Fruit fly (Drosophila melanogaster): ENCODE results near the gene CG43844.

Gene CG43844

DNA sequence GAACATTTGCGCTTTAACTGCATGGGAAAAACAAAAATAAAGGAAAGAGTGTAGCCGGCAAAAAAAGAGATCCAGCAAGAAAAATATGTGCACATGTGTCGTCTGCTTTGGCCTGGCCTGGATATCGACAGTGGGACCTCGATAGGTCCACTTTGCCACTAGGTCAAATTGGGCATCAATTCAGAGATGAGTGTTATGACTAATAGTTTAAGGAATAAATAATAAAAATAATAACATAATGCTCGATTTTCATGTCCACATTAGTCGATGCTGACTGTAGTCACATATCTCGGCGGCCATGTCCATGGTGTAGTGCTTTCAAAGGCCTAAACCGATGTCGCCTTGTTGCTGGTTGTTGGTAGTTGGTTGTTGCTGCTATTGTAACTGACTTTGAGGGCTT is 8.2 kb downstream of the CG43844 start (continued):
- TF ChIP-seq achi (GFP tag; optimal IDR thresholded peaks at IDR 0.05) (peak; percentile 95), salr (GFP tag; optimal IDR thresholded peaks at IDR 0.05) (peak; percentile 93), svp (GFP tag) (peak; percentile 94), lz (GFP tag; optimal IDR thresholded peaks at IDR 0.05) (peak; percentile 90), CG11762 (GFP tag; optimal IDR thresholded peaks at IDR 0.05; ENCODE audit: insufficient read depth) (peak; percentile 90), CG8319 (GFP tag; optimal IDR thresholded peaks at IDR 0.05) (peak; percentile 82), Sox15 (GFP tag; optimal IDR thresholded peaks at IDR 0.05) (peak; percentile 81), Eip78C (GFP tag) (peak; percentile 98), esn (GFP tag; optimal IDR thresholded peaks at IDR 0.05) (peak; percentile 91), Smox (GFP tag; optimal IDR thresholded peaks at IDR 0.05) (peak; percentile 87), Lpt (GFP tag; optimal IDR thresholded peaks at IDR 0.05) (peak; percentile 93), Eip93F (GFP tag; optimal IDR thresholded peaks at IDR 0.05) (peak; percentile 80), Hr38 (GFP tag; optimal IDR thresholded peaks at IDR 0.05) (peak; percentile 6), Eip75B (GFP tag; optimal IDR thresholded peaks at IDR 0.05) (peak; percentile 95), cyc (GFP tag; optimal IDR thresholded peaks at IDR 0.05) (peak; percentile 85), spab (GFP tag; optimal IDR thresholded peaks at IDR 0.05) (peak; percentile 95), Sox14 (GFP tag; optimal IDR thresholded peaks at IDR 0.05) (peak; percentile 95), CG6854 (GFP tag; optimal IDR thresholded peaks at IDR 0.05) (peak; percentile 80), CG6792 (GFP tag; optimal IDR thresholded peaks at IDR 0.05) (peak; percentile 93), Hr4 (GFP tag; optimal IDR thresholded peaks at IDR 0.05) (peak; percentile 94), net (GFP tag; optimal IDR thresholded peaks at IDR 0.05) (peak; percentile 92)

DNA sequence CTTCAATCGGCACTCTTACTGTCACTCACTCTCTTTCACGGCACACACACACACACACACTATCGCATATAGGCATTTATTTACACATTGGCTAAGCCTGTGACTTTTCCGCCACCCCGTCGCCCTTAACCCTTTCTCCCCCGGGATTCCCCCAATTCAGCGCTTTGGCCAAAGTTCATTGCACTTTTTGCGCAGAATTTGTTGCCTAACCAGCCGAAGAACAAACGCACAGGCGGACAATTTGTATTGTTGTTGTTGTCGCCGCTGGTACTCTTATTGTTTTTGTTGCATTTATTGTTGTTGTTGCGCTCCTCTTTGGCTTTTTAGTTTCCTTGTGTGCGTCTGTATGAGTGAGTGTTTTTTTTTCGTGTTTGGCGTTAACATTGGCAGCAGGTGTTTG is 9.4 kb downstream of the CG43844 start:
- no peak for TF ChIP-seq Hr38 (GFP tag; optimal IDR thresholded peaks at IDR 0.05)
- TF ChIP-seq Eip93F (GFP tag; optimal IDR thresholded peaks at IDR 0.05): no peak
- TF ChIP-seq net (GFP tag; optimal IDR thresholded peaks at IDR 0.05): no peak
- TF ChIP-seq CG34406 (GFP tag; optimal IDR thresholded peaks at IDR 0.05): no peak
- TF ChIP-seq lz (GFP tag; optimal IDR thresholded peaks at IDR 0.05): no peak
- TF ChIP-seq CG6163 (GFP tag; IDR thresholded peaks at IDR 0.05): no peak
- no peak for TF ChIP-seq CG9139 (GFP tag; optimal IDR thresholded peaks at IDR 0.05)
- TF ChIP-seq Smox (GFP tag; optimal IDR thresholded peaks at IDR 0.05): no peak
- TF ChIP-seq CG3032 (tag; optimal IDR thresholded peaks at IDR 0.05): no peak
- TF ChIP-seq CG6276 (GFP tag; optimal IDR thresholded peaks at IDR 0.05): no peak
- no peak for TF ChIP-seq Gug (GFP tag; IDR thresholded peaks at IDR 0.05)
- TF ChIP-seq dac (GFP tag; optimal IDR thresholded peaks at IDR 0.05): no peak
- TF ChIP-seq Ets21C (GFP tag; optimal IDR thresholded peaks at IDR 0.05): no peak
- TF ChIP-seq Hr4 (GFP tag; optimal IDR thresholded peaks at IDR 0.05): no peak
- TF ChIP-seq CG11762 (GFP tag; optimal IDR thresholded peaks at IDR 0.05; ENCODE audit: insufficient read depth): no peak
- TF ChIP-seq CG15336 (GFP tag; IDR thresholded peaks at IDR 0.05): no peak
- TF ChIP-seq CG6792 (GFP tag; optimal IDR thresholded peaks at IDR 0.05): no peak
- no peak for TF ChIP-seq CG8119 (GFP tag; IDR thresholded peaks at IDR 0.05)

DNA sequence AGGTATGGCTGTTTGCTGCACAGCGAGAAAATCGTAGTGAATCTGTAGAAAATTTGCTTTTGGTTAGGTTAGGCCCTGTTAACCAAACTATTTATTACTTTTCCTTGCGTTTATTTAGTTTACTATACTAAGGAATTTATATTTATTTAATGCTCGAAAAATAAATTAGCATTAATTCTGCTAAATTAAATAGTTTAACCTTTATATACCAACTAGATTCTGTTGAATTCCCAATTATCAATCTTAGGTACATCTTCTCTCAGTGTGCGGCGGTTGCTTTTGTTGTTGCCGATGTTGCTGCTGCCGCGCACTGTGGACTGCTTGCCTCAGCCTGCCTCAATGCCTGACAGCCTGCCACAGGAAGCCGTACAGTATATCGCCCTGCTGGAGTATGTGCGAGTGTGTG is 9.8 kb downstream of the CG43844 start:
- TF ChIP-seq lz (GFP tag; optimal IDR thresholded peaks at IDR 0.05) (peak; percentile 56), Ets21C (GFP tag; optimal IDR thresholded peaks at IDR 0.05) (no peak), CG15336 (GFP tag; IDR thresholded peaks at IDR 0.05) (peak; percentile 61), CG8119 (GFP tag; IDR thresholded peaks at IDR 0.05) (peak; percentile 69; the same call in 2 of the 3 replicates), CG34406 (GFP tag; optimal IDR thresholded peaks at IDR 0.05) (peak; percentile 40), OdsH (GFP tag; optimal IDR thresholded peaks at IDR 0.05) (peak; percentile 68), achi (GFP tag; optimal IDR thresholded peaks at IDR 0.05) (peak; percentile 61), CG10631 (GFP tag; optimal IDR thresholded peaks at IDR 0.05) (peak; percentile 71), Eip93F (GFP tag; optimal IDR thresholded peaks at IDR 0.05) (no peak), CG9139 (GFP tag; optimal IDR thresholded peaks at IDR 0.05) (peak; percentile 31), Hr38 (GFP tag; optimal IDR thresholded peaks at IDR 0.05) (no peak), pdm3 (GFP tag; optimal IDR thresholded peaks at IDR 0.05) (peak; percentile 52), CG6808 (GFP tag; optimal IDR thresholded peaks at IDR 0.05) (peak; percentile 87), CG7368 (GFP tag; optimal IDR thresholded peaks at IDR 0.05) (peak; percentile 45), CG3032 (tag; optimal IDR thresholded peaks at IDR 0.05) (peak; percentile 88), CG11762 (GFP tag; optimal IDR thresholded peaks at IDR 0.05; ENCODE audit: insufficient read depth) (peak; percentile 51), Hr4 (GFP tag; optimal IDR thresholded peaks at IDR 0.05) (peak; percentile 54), dsx (GFP tag; optimal IDR thresholded peaks at IDR 0.05; ENCODE audit: poor library complexity, severe bottlenecking) (peak; percentile 80), Ets96B (tag; optimal IDR thresholded peaks at IDR 0.05) (peak; percentile 76), Gug (GFP tag; IDR thresholded peaks at IDR 0.05) (peak; percentile 60), eg (GFP tag; IDR thresholded peaks at IDR 0.05) (peak; percentile 34; the same call in 1 of the 3 replicates), CG8632 (GFP tag; optimal IDR thresholded peaks at IDR 0.05) (peak; percentile 43), CG11902 (GFP tag; optimal IDR thresholded peaks at IDR 0.05) (peak; percentile 35), net (GFP tag; optimal IDR thresholded peaks at IDR 0.05) (peak; percentile 50), CG3919 (GFP tag; optimal IDR thresholded peaks at IDR 0.05) (peak; percentile 77), svp (GFP tag) (peak; percentile 76), spab (GFP tag; optimal IDR thresholded peaks at IDR 0.05) (peak; percentile 65), vri (GFP tag; optimal IDR thresholded peaks at IDR 0.05) (no peak), CG11294 (GFP tag; IDR thresholded peaks at IDR 0.05) (0 out of 2 replicates have a peak, but pooled peaks have one; percentile 32), fkh (GFP tag; optimal IDR thresholded peaks at IDR 0.05) (no peak), cyc (GFP tag; optimal IDR thresholded peaks at IDR 0.05) (peak; percentile 60)

Measured in whole organism, prepupa.